Worm (Caenorhabditis elegans): ENCODE results near the gene str-176.

str-176 gene

ce11 chrIV:8463069-8463468 lies 547 bp downstream of the str-176 start (continued):
- no peak for TF ChIP-seq lin-39 (tag; optimal IDR thresholded peaks at IDR 0.05)
- no peak for TF ChIP-seq hlh-17 (GFP tag; optimal IDR thresholded peaks at IDR 0.05; ENCODE audit: borderline replicate concordance)
- no peak for TF ChIP-seq pag-3 (tag; optimal IDR thresholded peaks at IDR 0.05; ENCODE audit: borderline replicate concordance, insufficient read depth)
- peak; percentile 78 for TF ChIP-seq blmp-1 (tag; optimal IDR thresholded peaks at IDR 0.05)
- no peak for TF ChIP-seq elt-2 (tag; optimal IDR thresholded peaks at IDR 0.05)
- TF ChIP-seq lir-3 (tag; optimal IDR thresholded peaks at IDR 0.05; ENCODE audit: poor library complexity): no peak
- peak; percentile 37 for TF ChIP-seq unc-130 (tag; optimal IDR thresholded peaks at IDR 0.05)
- no peak for TF ChIP-seq ztf-4 (tag; optimal IDR thresholded peaks at IDR 0.05)
- TF ChIP-seq lsy-2 (tag; optimal IDR thresholded peaks at IDR 0.05): peak in 1 of 2 experiments; percentile 2
- no peak for TF ChIP-seq mef-2 (tag; optimal IDR thresholded peaks at IDR 0.05)
- no peak for TF ChIP-seq sox-4 (tag; optimal IDR thresholded peaks at IDR 0.05)
- no peak for TF ChIP-seq ceh-8 (GFP tag; optimal IDR thresholded peaks at IDR 0.05)
- TF ChIP-seq nhr-20 (tag; optimal IDR thresholded peaks at IDR 0.05): peak; percentile 74
- TF ChIP-seq irx-1 (tag; optimal IDR thresholded peaks at IDR 0.05): no peak
- TF ChIP-seq skn-1 (tag; optimal IDR thresholded peaks at IDR 0.05): no peak
- no peak for TF ChIP-seq Y116A8C.19 (tag; optimal IDR thresholded peaks at IDR 0.05; ENCODE audit: borderline replicate concordance)
- no peak for TF ChIP-seq nhr-77 (tag; optimal IDR thresholded peaks at IDR 0.05)
- TF ChIP-seq dpl-1 (GFP tag; optimal IDR thresholded peaks at IDR 0.05): no peak
- TF ChIP-seq pax-3 (tag; optimal IDR thresholded peaks at IDR 0.05): no peak
- peak in 5 of 6 experiments; percentile 44 to 85 (median 69) for TF ChIP-seq elt-3 (tag; optimal IDR thresholded peaks at IDR 0.05)
- TF ChIP-seq hpl-2 (GFP tag; optimal IDR thresholded peaks at IDR 0.05): no peak
- TF ChIP-seq zip-4 (GFP tag; optimal IDR thresholded peaks at IDR 0.05): no peak
- no peak for TF ChIP-seq fkh-4 (tag; optimal IDR thresholded peaks at IDR 0.05; ENCODE audit: borderline replicate concordance)
- no peak for TF ChIP-seq efl-1 (optimal IDR thresholded peaks at IDR 0.05)
- TF ChIP-seq efl-1 (GFP tag; optimal IDR thresholded peaks at IDR 0.05 in 1 of 2): no peak
- no peak for TF ChIP-seq nhr-12 (tag; optimal IDR thresholded peaks at IDR 0.05)
- TF ChIP-seq ztf-11 (tag; optimal IDR thresholded peaks at IDR 0.05): no peak
- peak; percentile 57 for TF ChIP-seq tbx-2 (tag; optimal IDR thresholded peaks at IDR 0.05)
- TF ChIP-seq fkh-8 (tag; optimal IDR thresholded peaks at IDR 0.05): no peak
- TF ChIP-seq swsn-7 (tag; optimal IDR thresholded peaks at IDR 0.05): no peak
- no peak for TF ChIP-seq mep-1 (tag; optimal IDR thresholded peaks at IDR 0.05)
- TF ChIP-seq unc-86 (tag; optimal IDR thresholded peaks at IDR 0.05): no peak
- TF ChIP-seq zag-1 (tag; optimal IDR thresholded peaks at IDR 0.05): no peak
- peak; percentile 40 for TF ChIP-seq snu-23 (GFP tag; optimal IDR thresholded peaks at IDR 0.05)
- no peak for TF ChIP-seq unc-98 (GFP tag; IDR thresholded peaks at IDR 0.05)
- TF ChIP-seq alr-1 (tag; optimal IDR thresholded peaks at IDR 0.05; ENCODE audit: borderline replicate concordance): no peak
- no peak for TF ChIP-seq egl-13 (tag; optimal IDR thresholded peaks at IDR 0.05)
- TF ChIP-seq nhr-71 (tag; optimal IDR thresholded peaks at IDR 0.05): peak; percentile 47
- no peak for TF ChIP-seq F16B12.6 (tag; optimal IDR thresholded peaks at IDR 0.05)
- TF ChIP-seq efl-3 (GFP tag; optimal IDR thresholded peaks at IDR 0.05): no peak
- TF ChIP-seq nhr-90 (tag; optimal IDR thresholded peaks at IDR 0.05; ENCODE audit: poor library complexity): no peak
- no peak for TF ChIP-seq ceh-88 (GFP tag; IDR thresholded peaks at IDR 0.05)
- peak in 1 of 2 experiments; percentile 57 for TF ChIP-seq mdl-1 (tag; optimal IDR thresholded peaks at IDR 0.05)
- no peak for TF ChIP-seq unc-30 (tag; optimal IDR thresholded peaks at IDR 0.05)
- no peak for TF ChIP-seq egl-27 (tag; optimal IDR thresholded peaks at IDR 0.05)
- TF ChIP-seq C34B4.2 (tag; optimal IDR thresholded peaks at IDR 0.05): no peak
- no peak for TF ChIP-seq nhr-47 (tag; optimal IDR thresholded peaks at IDR 0.05)

Data from whole organism, L1 larva.